Worm (Caenorhabditis elegans) whole organism, L1 larva: Measurements from ENCODE around the gene C54C6.11.

Experiments
- aha-1 ChIP-seq: fragments of 150-350 bp; optimal IDR thresholded peaks from 2 replicates; lab custom pipeline; 2014; ENCODE audit warnings: missing biosample characterization, missing genetic modification characterization
- blmp-1 ChIP-seq: fragments of 150-350 bp; optimal IDR thresholded peaks from 2 replicates; lab custom pipeline; 2014; ENCODE audit warnings: missing biosample characterization, missing genetic modification characterization
- fos-1 ChIP-seq: fragments of 150-350 bp; optimal IDR thresholded peaks from 2 replicates; lab custom pipeline; 2014; ENCODE audit warnings: missing biosample characterization, missing genetic modification characterization
- mdl-1 ChIP-seq, 2 experiments: fragments of 150-350 bp; optimal IDR thresholded peaks; 2 replicates each; lab custom pipeline; 2014 to 2017; ENCODE audit warnings: missing biosample characterization in 2 of 2, missing genetic modification characterization in 2 of 2, inconsistent platforms in 1 of 2
- nhr-237 ChIP-seq: fragments of 150-350 bp; optimal IDR thresholded peaks from 2 replicates; lab custom pipeline; 2014; ENCODE audit warnings: missing biosample characterization, missing genetic modification characterization
- nhr-77 ChIP-seq: fragments of 150-350 bp; optimal IDR thresholded peaks from 2 replicates; lab custom pipeline; 2014; ENCODE audit warnings: missing biosample characterization, missing genetic modification characterization
- nhr-84 ChIP-seq: sonication (generic microtip); optimal IDR thresholded peaks from 2 replicates; lab custom pipeline; 2017; ENCODE audit warnings: missing biosample characterization, missing genetic modification characterization
- sup-37 ChIP-seq: fragments of 200-800 bp; sonication (Bioruptor generic); optimal IDR thresholded peaks from 2 replicates; lab custom pipeline; 2018; ENCODE audit warnings: mild to moderate bottlenecking, missing genetic modification characterization, missing compliant biosample characterization
- zag-1 ChIP-seq: fragments of 150-350 bp; optimal IDR thresholded peaks from 2 replicates; lab custom pipeline; 2014; ENCODE audit warnings: missing biosample characterization, missing genetic modification characterization

DNA sequence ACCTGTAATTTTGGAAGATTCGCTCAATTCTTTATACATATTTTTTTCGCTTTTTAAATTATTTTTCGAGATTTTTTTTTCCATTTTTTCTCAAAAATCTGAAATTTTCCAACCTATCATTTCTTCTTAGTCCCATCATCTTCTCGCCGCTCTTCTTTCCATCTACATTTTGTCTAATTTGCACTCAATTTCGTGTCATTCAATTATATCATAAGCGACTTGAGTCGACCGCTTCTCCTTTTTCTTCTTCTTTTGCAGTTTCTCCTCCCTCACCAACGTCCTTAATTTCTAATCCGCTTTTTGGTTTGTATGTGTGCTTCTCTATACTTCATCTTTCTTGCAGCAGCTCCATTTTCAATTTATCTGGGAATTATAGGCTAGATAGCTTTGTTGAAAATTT, 40.1 kb downstream of the C54C6.11 start:
- TF ChIP-seq sup-37 (no peak), blmp-1 (tag; lab: Kevin White, UChicago) (no peak), nhr-77 (tag; lab: Kevin White, UChicago) (no peak), fos-1 (tag; lab: Kevin White, UChicago) (no peak), nhr-84 (tag; lab: Kevin White, UChicago) (no peak), nhr-237 (no peak), zag-1 (tag; lab: Kevin White, UChicago) (no peak), mdl-1 (tag; optimal IDR thresholded peaks at IDR 0.05; lab: Kevin White, UChicago) (no peak), aha-1 (tag; lab: Kevin White, UChicago) (no peak)
